Worm (Caenorhabditis elegans): ENCODE measurements around the gene D1014.2.

DNA sequence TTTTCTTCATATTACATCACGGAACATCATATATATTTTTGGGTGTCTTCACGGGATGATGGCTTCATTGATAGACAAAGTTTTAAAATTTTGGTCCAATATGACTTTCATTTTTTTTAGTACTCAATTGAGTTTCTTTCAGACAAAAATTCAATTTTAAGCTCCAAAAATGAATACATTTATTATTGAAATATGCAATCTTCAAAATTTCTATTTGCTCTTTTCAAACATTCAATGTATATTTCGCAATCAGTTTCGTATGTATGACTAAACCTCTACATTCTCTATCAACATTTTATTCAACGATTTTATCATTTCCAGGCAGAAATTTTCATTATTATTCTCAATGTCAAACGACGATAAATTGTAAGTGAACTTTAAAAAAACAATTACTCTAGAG, 39.7 kb downstream of the D1014.2 start, which contains the start of gene srp-8:
- no peak for TF ChIP-seq aly-1 (tag; optimal IDR thresholded peaks at IDR 0.05)
- TF ChIP-seq pes-1 (GFP tag; IDR thresholded peaks at IDR 0.05) = no peak
- TF ChIP-seq ama-1 (optimal IDR thresholded peaks at IDR 0.05) = no peak
- no peak for TF ChIP-seq tbx-11 (GFP tag; IDR thresholded peaks at IDR 0.05)
- TF ChIP-seq sea-1 (GFP tag; conservative IDR thresholded peaks at IDR 0.05) = no peak
- TF ChIP-seq tbx-37 (GFP tag; conservative IDR thresholded peaks at IDR 0.05) = no peak
- no peak for TF ChIP-seq flt-1 (GFP tag; IDR thresholded peaks at IDR 0.05)
- TF ChIP-seq tra-4 (tag; optimal IDR thresholded peaks at IDR 0.05) = no peak
